Fruit fly (Drosophila melanogaster): ENCODE results near the gene CG46466.

dm6 chr4:646414-647016, 16.4 kb downstream of the CG46466 start, which contains the start of gene Ekar:
- TF ChIP-seq psq (optimal IDR thresholded peaks at IDR 0.05) (no peak), insv (optimal IDR thresholded peaks at IDR 0.05) (no peak)
